Fruit fly (Drosophila melanogaster): ENCODE results near the gene CG7133.

The CG7133 gene

dm6 chr3L:22083131-22083648 is 8.9 kb upstream of the CG7133 start:
- TF ChIP-seq tj (GFP tag; optimal IDR thresholded peaks at IDR 0.05): no peak
- no peak for TF ChIP-seq toe (GFP tag; optimal IDR thresholded peaks at IDR 0.05)
- no peak for TF ChIP-seq CG14711 (tag; optimal IDR thresholded peaks at IDR 0.05)
- no peak for TF ChIP-seq cic (GFP tag; optimal IDR thresholded peaks at IDR 0.05)
- TF ChIP-seq CG1620 (GFP tag; optimal IDR thresholded peaks at IDR 0.05): no peak
- no peak for TF ChIP-seq Hr96 (GFP tag; optimal IDR thresholded peaks at IDR 0.05)
- no peak for TF ChIP-seq CG12768 (GFP tag; optimal IDR thresholded peaks at IDR 0.05)
- no peak for TF ChIP-seq CG7101 (tag; optimal IDR thresholded peaks at IDR 0.05)
- TF ChIP-seq kay (GFP tag; ENCODE audit: borderline replicate concordance): no peak
- TF ChIP-seq cnc (optimal IDR thresholded peaks at IDR 0.05): no peak

DNA sequence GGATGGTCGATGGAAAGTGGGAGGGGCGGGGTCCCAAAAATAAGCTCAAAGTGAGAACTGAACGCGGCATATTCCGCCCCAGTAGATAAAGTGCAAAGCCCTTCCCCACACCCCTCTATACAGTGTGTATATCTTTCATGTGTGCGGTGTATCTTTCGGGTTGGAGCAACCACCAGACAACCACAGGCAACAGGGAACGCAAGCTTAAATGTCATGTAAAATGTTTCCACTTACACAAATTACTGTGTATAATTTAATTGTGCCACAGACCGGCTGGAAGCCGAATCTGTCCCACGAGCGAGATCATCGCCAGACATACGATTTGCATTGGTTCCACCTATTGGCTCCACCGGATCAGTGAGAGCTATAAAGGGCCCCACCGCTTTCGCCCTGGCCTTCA is 8.1 kb upstream of the CG7133 start, which contains the start of gene msopa:
Gene msopa (plus strand): TSS at position 301 of the 400 bp plus-strand sequence.
- no peak for TF ChIP-seq CG12768 (GFP tag; optimal IDR thresholded peaks at IDR 0.05)
- no peak for TF ChIP-seq CG7045 (GFP tag; optimal IDR thresholded peaks at IDR 0.05)

DNA sequence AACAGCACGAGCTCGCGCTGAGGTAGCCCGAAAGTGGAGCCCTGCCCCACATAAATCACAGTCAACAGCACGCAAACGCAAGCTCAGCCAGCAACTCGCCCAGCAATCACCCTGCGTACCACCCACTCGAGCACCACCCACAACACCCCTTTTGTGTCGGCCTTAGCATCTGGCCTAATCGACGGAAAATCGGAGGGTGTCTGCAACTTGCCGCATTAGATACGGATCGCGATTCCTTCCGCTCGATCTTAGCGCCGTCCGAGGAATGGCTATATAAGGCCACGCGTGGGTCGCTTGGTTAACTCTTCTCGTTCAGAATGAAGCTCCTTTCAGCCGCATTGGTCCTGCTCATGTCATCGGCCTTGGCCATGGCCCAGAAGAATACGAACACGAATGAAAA is 5.7 kb upstream of the CG7133 start, which contains the start of gene Sfp79B:
Gene Sfp79B (plus strand): TSS at position 301 of the 400 bp plus-strand sequence.
- TF ChIP-seq CG33017 (tag; optimal IDR thresholded peaks at IDR 0.05): no peak
- TF ChIP-seq CG11617 (GFP tag; optimal IDR thresholded peaks at IDR 0.05): no peak
- no peak for TF ChIP-seq Hr96 (GFP tag; optimal IDR thresholded peaks at IDR 0.05)
- TF ChIP-seq tj (GFP tag; optimal IDR thresholded peaks at IDR 0.05): no peak
- no peak for TF ChIP-seq CG7101 (tag; optimal IDR thresholded peaks at IDR 0.05)
- TF ChIP-seq kay (GFP tag; ENCODE audit: borderline replicate concordance): no peak
- TF ChIP-seq CG5204 (GFP tag; optimal IDR thresholded peaks at IDR 0.05): no peak
- no peak for TF ChIP-seq ovo (GFP tag; optimal IDR thresholded peaks at IDR 0.05)
- no peak for TF ChIP-seq Mnt (GFP tag; optimal IDR thresholded peaks at IDR 0.05)
- TF ChIP-seq Clk (GFP tag; optimal IDR thresholded peaks at IDR 0.05): no peak
- no peak for TF ChIP-seq Crg-1 (GFP tag; optimal IDR thresholded peaks at IDR 0.05)
- TF ChIP-seq CG12768 (GFP tag; optimal IDR thresholded peaks at IDR 0.05): no peak
- TF ChIP-seq pad (GFP tag; optimal IDR thresholded peaks at IDR 0.05): no peak
- no peak for TF ChIP-seq CG14711 (tag; optimal IDR thresholded peaks at IDR 0.05)
- no peak for TF ChIP-seq CG1620 (GFP tag; optimal IDR thresholded peaks at IDR 0.05)
- TF ChIP-seq cic (GFP tag; optimal IDR thresholded peaks at IDR 0.05): no peak
- no peak for TF ChIP-seq toe (GFP tag; optimal IDR thresholded peaks at IDR 0.05)
- no peak for TF ChIP-seq cnc (optimal IDR thresholded peaks at IDR 0.05)

DNA sequence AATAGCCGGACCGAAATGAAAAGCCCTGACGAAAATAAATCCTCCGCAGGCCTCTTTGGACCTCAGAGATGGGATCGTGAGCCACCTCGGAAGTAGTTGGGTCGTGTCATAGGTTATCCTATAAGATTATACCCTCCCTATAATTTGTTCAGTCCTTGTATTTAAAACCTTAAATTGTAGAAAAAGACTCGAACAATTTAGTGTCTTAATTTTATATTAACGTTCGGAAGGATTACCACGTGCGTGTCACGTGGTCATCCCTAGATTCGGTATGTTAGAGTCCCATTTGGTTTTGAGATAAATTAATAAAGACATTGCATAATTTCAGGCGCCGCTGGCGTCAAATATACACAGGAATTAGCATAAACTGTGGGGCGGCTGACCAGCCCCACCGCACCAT is 3.7 kb upstream of the CG7133 start:
- TF ChIP-seq tj (GFP tag; optimal IDR thresholded peaks at IDR 0.05): peak; percentile 0
- TF ChIP-seq pad (GFP tag; optimal IDR thresholded peaks at IDR 0.05): no peak
- no peak for TF ChIP-seq Clk (GFP tag; optimal IDR thresholded peaks at IDR 0.05)
- TF ChIP-seq CG7101 (tag; optimal IDR thresholded peaks at IDR 0.05): peak; percentile 43
- no peak for TF ChIP-seq toe (GFP tag; optimal IDR thresholded peaks at IDR 0.05)
- no peak for TF ChIP-seq cnc (optimal IDR thresholded peaks at IDR 0.05)
- TF ChIP-seq CG12768 (GFP tag; optimal IDR thresholded peaks at IDR 0.05): no peak
- no peak for TF ChIP-seq CG33017 (tag; optimal IDR thresholded peaks at IDR 0.05)
- TF ChIP-seq kay (GFP tag; ENCODE audit: borderline replicate concordance): no peak
- no peak for TF ChIP-seq CG1620 (GFP tag; optimal IDR thresholded peaks at IDR 0.05)
- peak; percentile 37 for TF ChIP-seq CG11617 (GFP tag; optimal IDR thresholded peaks at IDR 0.05)
- peak; percentile 70 for TF ChIP-seq bab1 (GFP tag; optimal IDR thresholded peaks at IDR 0.05)
- no peak for TF ChIP-seq Crg-1 (GFP tag; optimal IDR thresholded peaks at IDR 0.05)
- peak; percentile 62 for TF ChIP-seq Mnt (GFP tag; optimal IDR thresholded peaks at IDR 0.05)
- TF ChIP-seq Hr96 (GFP tag; optimal IDR thresholded peaks at IDR 0.05): peak; percentile 41

DNA sequence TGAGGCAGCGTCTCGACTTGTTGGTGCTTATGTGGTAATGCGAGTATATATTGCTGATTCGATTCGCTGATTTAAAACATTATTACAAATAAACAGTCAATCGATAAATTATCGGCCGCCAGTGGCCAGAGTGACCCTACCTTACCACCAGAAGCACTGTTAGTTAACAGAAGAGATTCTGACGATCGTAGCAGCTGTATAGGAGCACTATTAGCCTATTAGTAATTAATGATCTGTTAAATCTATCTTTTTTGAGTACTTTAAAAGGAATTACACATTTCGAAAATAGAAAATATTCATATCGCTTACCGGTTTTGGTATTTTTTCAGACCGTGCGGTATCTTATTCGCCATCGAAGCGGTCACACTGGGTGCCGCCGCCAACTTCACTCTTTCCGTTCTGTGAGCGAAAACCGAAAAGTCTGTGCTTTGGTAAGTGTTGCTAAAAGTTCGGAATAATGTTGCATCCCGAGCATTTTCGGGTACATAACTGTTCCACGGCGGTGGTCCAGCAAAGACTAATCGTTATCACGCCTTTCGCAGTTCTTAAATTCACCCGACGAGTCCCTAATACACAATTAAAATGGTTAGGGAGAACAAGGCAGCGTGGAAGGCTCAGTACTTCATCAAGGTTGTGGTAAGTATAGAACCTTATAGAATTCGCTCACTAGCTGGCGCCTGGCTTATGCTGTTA is 1.5 kb upstream of the CG7133 start, which contains the start of the genes CG7130 and RpLP0:
Gene CG7130 (minus strand): TSS at position 51 of the 693 bp plus-strand sequence.
Gene RpLP0 (plus strand): TSS at position 162 of the 693 bp plus-strand sequence.
- TF ChIP-seq Mnt (GFP tag; optimal IDR thresholded peaks at IDR 0.05): peak; percentile 92
- TF ChIP-seq CG12768 (GFP tag; optimal IDR thresholded peaks at IDR 0.05): peak; percentile 87
- peak; percentile 84 for TF ChIP-seq CG5204 (GFP tag; optimal IDR thresholded peaks at IDR 0.05)
- peak; percentile 92 for TF ChIP-seq CG11617 (GFP tag; optimal IDR thresholded peaks at IDR 0.05)
- TF ChIP-seq CG33017 (tag; optimal IDR thresholded peaks at IDR 0.05): peak; percentile 76
- TF ChIP-seq Hr96 (GFP tag; optimal IDR thresholded peaks at IDR 0.05): peak; percentile 92
- peak; percentile 93 for TF ChIP-seq Crg-1 (GFP tag; optimal IDR thresholded peaks at IDR 0.05)
- TF ChIP-seq kay (GFP tag; ENCODE audit: borderline replicate concordance): no peak
- peak; percentile 59 for TF ChIP-seq cic (GFP tag; optimal IDR thresholded peaks at IDR 0.05)
- peak; percentile 93 for TF ChIP-seq CG7045 (GFP tag; optimal IDR thresholded peaks at IDR 0.05)
- peak; percentile 91 for TF ChIP-seq CG7101 (tag; optimal IDR thresholded peaks at IDR 0.05)
- TF ChIP-seq pad (GFP tag; optimal IDR thresholded peaks at IDR 0.05): peak; percentile 81
- TF ChIP-seq Clk (GFP tag; optimal IDR thresholded peaks at IDR 0.05): peak; percentile 73
- TF ChIP-seq toe (GFP tag; optimal IDR thresholded peaks at IDR 0.05): peak; percentile 88
- peak; percentile 87 for TF ChIP-seq bab1 (GFP tag; optimal IDR thresholded peaks at IDR 0.05)
- peak; percentile 75 for TF ChIP-seq tj (GFP tag; optimal IDR thresholded peaks at IDR 0.05)
- no peak for TF ChIP-seq cnc (optimal IDR thresholded peaks at IDR 0.05)
- TF ChIP-seq CG14711 (tag; optimal IDR thresholded peaks at IDR 0.05): peak; percentile 74
- peak; percentile 89 for TF ChIP-seq ovo (GFP tag; optimal IDR thresholded peaks at IDR 0.05)
- TF ChIP-seq CG1620 (GFP tag; optimal IDR thresholded peaks at IDR 0.05): peak; percentile 90

DNA sequence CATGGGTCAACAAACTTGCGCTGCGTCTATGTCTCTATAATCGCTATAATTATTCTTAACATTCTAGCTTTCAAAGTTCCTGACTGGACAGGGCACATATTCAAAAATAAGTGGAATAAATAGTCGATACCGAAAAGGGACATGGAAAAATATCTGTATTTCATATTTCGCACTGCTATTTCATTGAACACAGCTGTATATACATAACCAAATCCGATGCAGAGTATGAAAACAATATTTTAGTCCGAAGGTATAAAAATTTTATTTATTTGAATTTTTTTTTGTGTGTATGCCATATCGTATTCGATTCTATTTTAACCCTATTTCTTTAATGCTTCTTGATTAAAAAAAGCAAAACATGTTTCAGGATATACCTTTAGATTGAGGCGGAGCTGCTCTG is 1.5 kb downstream of the CG7133 start:
- no peak for TF ChIP-seq CG12768 (GFP tag; optimal IDR thresholded peaks at IDR 0.05)
- TF ChIP-seq cic (GFP tag; optimal IDR thresholded peaks at IDR 0.05): no peak
